Worm (Caenorhabditis elegans) whole organism, L4/young adult: ENCODE data around the gene fubl-3.

Experiments
- W03F9.2 ChIP-seq: fragments of 150-350 bp; optimal IDR thresholded peaks from 2 replicates; lab custom pipeline; 2014; ENCODE audit warnings: missing biosample characterization, missing genetic modification characterization
- dao-5 ChIP-seq: sonication (generic microtip); optimal IDR thresholded peaks from 2 replicates; lab custom pipeline; 2016; ENCODE audit warnings: missing genotype, missing genetic modification characterization, moderate library complexity, missing compliant biosample characterization

ce11 chrX:17456536-17457165, 22.4 kb downstream of the fubl-3 start, which contains the start of gene mlc-2:
- no peak for TF ChIP-seq dao-5 (tag; lab: Kevin White, UChicago)
- no peak for TF ChIP-seq W03F9.2 (tag; lab: Kevin White, UChicago)
